Worm (Caenorhabditis elegans): Measurements from ENCODE around the gene str-33.

- TF ChIP-seq daf-12 (tag; optimal IDR thresholded peaks at IDR 0.05) (no peak), aly-2 (tag; optimal IDR thresholded peaks at IDR 0.05) (no peak), mep-1 (tag; optimal IDR thresholded peaks at IDR 0.05) (no peak), nhr-102 (tag; optimal IDR thresholded peaks at IDR 0.05) (no peak), snpc-1.2 (GFP tag; IDR thresholded peaks at IDR 0.05) (no peak), fkh-10 (GFP tag; optimal IDR thresholded peaks at IDR 0.05) (no peak)
Measured at ce11 chrV:2742298-2742697, 14.0 kb downstream of the str-33 start, which contains the start of gene srg-62.

Data from whole organism, L4 larva.